Worm (Caenorhabditis elegans) whole organism, mixed stage, embryonic: ENCODE measurements around the gene dgn-1.

Experiments
- M03D4.4 ChIP-seq: sonication (generic microtip); optimal IDR thresholded peaks from 2 replicates; lab custom pipeline; 2017; ENCODE audit warnings: mild to moderate bottlenecking, missing genetic modification characterization, missing compliant biosample characterization
- bed-3 ChIP-seq: fragments of 200-800 bp; sonication (Bioruptor generic); optimal IDR thresholded peaks from 3 replicates; lab custom pipeline; 2018; ENCODE audit warnings: mild to moderate bottlenecking, missing genetic modification characterization, moderate library complexity, missing compliant biosample characterization
- blmp-1 ChIP-seq: fragments of 150-350 bp; optimal IDR thresholded peaks from 2 replicates; lab custom pipeline; 2014; ENCODE audit warnings: missing biosample characterization, missing genetic modification characterization
- ceh-39 ChIP-seq: fragments of 150-350 bp; optimal IDR thresholded peaks from 2 replicates; lab custom pipeline; 2014; ENCODE audit warnings: missing biosample characterization, missing genetic modification characterization
- ceh-43 ChIP-seq: fragments of 200-800 bp; sonication (Bioruptor generic); optimal IDR thresholded peaks from 2 replicates; lab custom pipeline; 2018; ENCODE audit warnings: mild to moderate bottlenecking, missing genetic modification characterization, moderate library complexity, missing compliant biosample characterization
- ceh-83 ChIP-seq: fragments of 200-800 bp; sonication (Bioruptor generic); optimal IDR thresholded peaks from 2 replicates; lab custom pipeline; 2018; ENCODE audit warnings: mild to moderate bottlenecking, missing genetic modification characterization, missing compliant biosample characterization
- ces-1 ChIP-seq: fragments of 150-350 bp; optimal IDR thresholded peaks from 2 replicates; lab custom pipeline; 2014; ENCODE audit warnings: missing biosample characterization, missing genetic modification reagents, missing genetic modification characterization
- cnd-1 ChIP-seq: fragments of 200-800 bp; sonication (Bioruptor generic); optimal IDR thresholded peaks from 2 replicates; lab custom pipeline; 2018; ENCODE audit warnings: mild to moderate bottlenecking, missing genetic modification characterization, missing compliant biosample characterization
- elt-3 ChIP-seq: fragments of 150-350 bp; optimal IDR thresholded peaks from 2 replicates; lab custom pipeline; 2014; ENCODE audit warnings: missing biosample characterization, missing genetic modification characterization
- flh-1 ChIP-seq: fragments of 200-800 bp; sonication (Bioruptor generic); optimal IDR thresholded peaks from 2 replicates; lab custom pipeline; 2018; ENCODE audit warnings: mild to moderate bottlenecking, missing genetic modification characterization, moderate library complexity, missing compliant biosample characterization
- ham-2 ChIP-seq: fragments of 200-800 bp; sonication (Bioruptor generic); optimal IDR thresholded peaks from 2 replicates; lab custom pipeline; 2018; ENCODE audit warnings: mild to moderate bottlenecking, missing genetic modification characterization, missing compliant biosample characterization
- hlh-1 ChIP-seq: fragments of 150-350 bp; optimal IDR thresholded peaks from 2 replicates; lab custom pipeline; 2014; ENCODE audit warnings: missing biosample characterization, missing genetic modification reagents, missing genetic modification characterization
- lin-13 ChIP-seq: fragments of 150-350 bp; optimal IDR thresholded peaks from 2 replicates; lab custom pipeline; 2014; ENCODE audit warnings: missing biosample characterization, missing genetic modification characterization
- lsy-2 ChIP-seq: fragments of 150-350 bp; optimal IDR thresholded peaks from 2 replicates; lab custom pipeline; 2014; ENCODE audit warnings: missing biosample characterization, missing genetic modification characterization
- mab-5 ChIP-seq: fragments of 150-350 bp; optimal IDR thresholded peaks from 2 replicates; lab custom pipeline; 2014; ENCODE audit warnings: missing biosample characterization, missing genetic modification characterization
- mep-1 ChIP-seq: fragments of 150-350 bp; optimal IDR thresholded peaks from 2 replicates; lab custom pipeline; 2017; ENCODE audit warnings: missing biosample characterization, missing genetic modification reagents, missing genetic modification characterization, inconsistent platforms
- mls-2 ChIP-seq: sonication (generic microtip); optimal IDR thresholded peaks from 2 replicates; lab custom pipeline; 2016; ENCODE audit warnings: mild to moderate bottlenecking, missing genetic modification characterization, moderate library complexity, missing compliant biosample characterization
- nhr-12 ChIP-seq: fragments of 150-350 bp; optimal IDR thresholded peaks from 2 replicates; lab custom pipeline; 2014; ENCODE audit warnings: missing biosample characterization, missing genetic modification characterization
- nhr-2 ChIP-seq: fragments of 150-350 bp; optimal IDR thresholded peaks from 2 replicates; lab custom pipeline; 2014; ENCODE audit warnings: missing biosample characterization, missing genetic modification characterization
- nhr-237 ChIP-seq: fragments of 150-350 bp; optimal IDR thresholded peaks from 2 replicates; lab custom pipeline; 2014; ENCODE audit warnings: missing biosample characterization, missing genetic modification characterization
- nhr-28 ChIP-seq: fragments of 150-350 bp; optimal IDR thresholded peaks from 2 replicates; lab custom pipeline; 2014; ENCODE audit warnings: missing biosample characterization, missing genetic modification characterization
- nhr-76 ChIP-seq: sonication (generic microtip); optimal IDR thresholded peaks from 2 replicates; lab custom pipeline; 2017; ENCODE audit warnings: missing biosample characterization, missing genetic modification characterization
- pha-4 ChIP-seq: fragments of 150-350 bp; optimal IDR thresholded peaks from 2 replicates; lab custom pipeline; 2018; ENCODE audit warnings: missing biosample characterization, missing genetic modification reagents, missing genetic modification characterization
- sem-2 ChIP-seq: fragments of 200-800 bp; sonication (Bioruptor generic); optimal IDR thresholded peaks from 2 replicates; lab custom pipeline; 2018; ENCODE audit warnings: mild to moderate bottlenecking, missing genetic modification characterization, missing compliant biosample characterization
- snpc-4 ChIP-seq: fragments of 150-350 bp; optimal IDR thresholded peaks from 2 replicates; lab custom pipeline; 2014; ENCODE audit warnings: missing biosample characterization, missing genetic modification characterization
- sptf-1 ChIP-seq: sonication (generic microtip); optimal IDR thresholded peaks from 2 replicates; lab custom pipeline; 2017; ENCODE audit warnings: mild to moderate bottlenecking, missing genetic modification characterization, moderate library complexity, missing compliant biosample characterization
- tbx-8 ChIP-seq: fragments of 200-800 bp; sonication (Bioruptor generic); optimal IDR thresholded peaks from 2 replicates; lab custom pipeline; 2018; ENCODE audit warnings: mild to moderate bottlenecking, missing genetic modification characterization, moderate library complexity, missing compliant biosample characterization
- unc-120 ChIP-seq: sonication (generic microtip); optimal IDR thresholded peaks from 2 replicates; lab custom pipeline; 2017; ENCODE audit warnings: missing genetic modification characterization, missing compliant biosample characterization; ENCODE audit not compliant: poor library complexity, severe bottlenecking
- unc-39 ChIP-seq: fragments of 150-350 bp; optimal IDR thresholded peaks from 2 replicates; lab custom pipeline; 2014; ENCODE audit warnings: missing biosample characterization, missing genetic modification characterization
- unc-62 ChIP-seq: fragments of 150-350 bp; optimal IDR thresholded peaks from 2 replicates; lab custom pipeline; 2014; ENCODE audit warnings: missing biosample characterization, missing genetic modification reagents, missing genetic modification characterization
- ztf-11 ChIP-seq: fragments of 150-350 bp; optimal IDR thresholded peaks from 2 replicates; lab custom pipeline; 2014; ENCODE audit warnings: missing biosample characterization, missing genetic modification characterization

Gene dgn-1

ce11 chrX:10959136-10959535, 30.3 kb upstream of the dgn-1 start, which contains the start of gene K09C8.2:
Gene K09C8.2 (plus strand): TSS chrX:10959436.
- TF ChIP-seq elt-3 (tag; lab: Kevin White, UChicago) (no peak), blmp-1 (tag; lab: Kevin White, UChicago) (no peak), mls-2 (no peak), ceh-39 (tag; lab: Kevin White, UChicago) (no peak), mep-1 (tag; lab: Kevin White, UChicago) (no peak), cnd-1 (tag; lab: Kevin White, UChicago) (no peak), nhr-12 (tag; lab: Kevin White, UChicago) (no peak), snpc-4 (tag; lab: Kevin White, UChicago) (no peak), ztf-11 (tag; lab: Kevin White, UChicago) (no peak), nhr-237 (tag; lab: Kevin White, UChicago) (no peak), lsy-2 (no peak), ces-1 (GFP tag; lab: Kevin White, UChicago) (no peak)

- no peak for TF ChIP-seq flh-1 (GFP tag; lab: Kevin White, UChicago)
- TF ChIP-seq tbx-8 (GFP tag; lab: Kevin White, UChicago) = no peak
- no peak for TF ChIP-seq M03D4.4 (tag; lab: Kevin White, UChicago)
- TF ChIP-seq nhr-2 (tag; lab: Kevin White, UChicago) = no peak
- no peak for TF ChIP-seq sem-2
- TF ChIP-seq nhr-237 (tag; lab: Kevin White, UChicago) = no peak
- TF ChIP-seq nhr-76 (tag; lab: Kevin White, UChicago) = no peak
- TF ChIP-seq unc-120 (tag; lab: Kevin White, UChicago) = no peak
- no peak for TF ChIP-seq hlh-1 (tag; lab: Kevin White, UChicago)
- TF ChIP-seq pha-4 (tag; lab: Kevin White, UChicago) = no peak
- no peak for TF ChIP-seq bed-3
- TF ChIP-seq ceh-83 (GFP tag; lab: Kevin White, UChicago) = no peak
- no peak for TF ChIP-seq snpc-4 (tag; lab: Kevin White, UChicago)
- no peak for TF ChIP-seq nhr-28
- no peak for TF ChIP-seq ceh-39 (tag; lab: Kevin White, UChicago)
- no peak for TF ChIP-seq sptf-1
- TF ChIP-seq mls-2 = no peak
- TF ChIP-seq unc-39 (tag; lab: Kevin White, UChicago) = no peak
- TF ChIP-seq elt-3 (tag; lab: Kevin White, UChicago) = no peak
- no peak for TF ChIP-seq ceh-43 (GFP tag; lab: Kevin White, UChicago)
These were observed 29.6 kb upstream of the dgn-1 start, which contains the start of gene nlp-19 for ce11 chrX:10958427-10958826. Gene nlp-19 (plus strand): TSS chrX:10958727.

- no peak for TF ChIP-seq ham-2 (GFP tag; lab: Kevin White, UChicago)
- TF ChIP-seq unc-120 (tag; lab: Kevin White, UChicago) = no peak
- TF ChIP-seq tbx-8 (GFP tag; lab: Kevin White, UChicago) = no peak
- no peak for TF ChIP-seq bed-3
- no peak for TF ChIP-seq unc-62 (GFP tag; lab: Kevin White, UChicago)
- no peak for TF ChIP-seq ces-1 (GFP tag; lab: Kevin White, UChicago)
- no peak for TF ChIP-seq flh-1 (GFP tag; lab: Kevin White, UChicago)
- no peak for TF ChIP-seq sem-2
- TF ChIP-seq nhr-12 (tag; lab: Kevin White, UChicago) = no peak
- TF ChIP-seq mab-5 (tag; lab: Kevin White, UChicago) = no peak
- TF ChIP-seq hlh-1 (tag; lab: Kevin White, UChicago) = no peak
- no peak for TF ChIP-seq mls-2
- TF ChIP-seq lin-13 (tag; lab: Kevin White, UChicago) = no peak
- TF ChIP-seq nhr-2 (tag; lab: Kevin White, UChicago) = no peak
- no peak for TF ChIP-seq M03D4.4 (tag; lab: Kevin White, UChicago)
- TF ChIP-seq nhr-28 = no peak
These were observed 28.3 kb upstream of the dgn-1 start for ce11 chrX:10956972-10957678.

- TF ChIP-seq unc-39 (tag; lab: Kevin White, UChicago) = no peak
These were observed 25.0 kb upstream of the dgn-1 start, which contains the start of gene pbo-4 for ce11 chrX:10953834-10954233. Gene pbo-4 (plus strand): TSS chrX:10954134.

ce11 chrX:10951922-10952321, 23.1 kb upstream of the dgn-1 start:
- TF ChIP-seq unc-39 (tag; lab: Kevin White, UChicago) (no peak), flh-1 (GFP tag; lab: Kevin White, UChicago) (no peak), unc-120 (tag; lab: Kevin White, UChicago) (no peak), ham-2 (GFP tag; lab: Kevin White, UChicago) (no peak), M03D4.4 (tag; lab: Kevin White, UChicago) (no peak), mab-5 (tag; lab: Kevin White, UChicago) (no peak), tbx-8 (GFP tag; lab: Kevin White, UChicago) (no peak), ceh-83 (GFP tag; lab: Kevin White, UChicago) (no peak), snpc-4 (tag; lab: Kevin White, UChicago) (no peak)
- TF ChIP-seq, all 35 proteins: peak for 0
